Fruit fly (Drosophila melanogaster): Measurements from ENCODE around the gene Dref.

Dref gene

DNA sequence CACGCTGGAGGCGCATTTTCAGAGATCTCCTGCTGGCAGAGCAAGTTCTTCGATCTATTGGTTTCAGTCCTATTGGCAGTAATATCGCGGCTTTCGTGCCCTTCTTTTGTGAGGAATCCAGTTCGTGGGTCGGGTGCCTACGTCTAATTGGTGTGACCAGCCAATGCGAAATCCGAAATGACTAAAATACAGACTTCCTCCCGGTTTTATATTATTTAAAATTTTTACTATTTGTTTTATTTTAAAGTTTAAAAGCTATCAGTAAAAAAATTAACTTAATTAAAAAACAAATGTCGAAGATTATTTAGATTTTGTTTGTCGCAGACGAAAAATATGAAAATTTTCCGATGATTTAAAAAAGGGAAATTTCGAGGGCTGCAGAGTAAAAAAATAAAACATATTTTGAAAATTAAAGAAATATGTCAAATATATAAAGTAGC is 3.4 kb downstream of the Dref start, which contains the start of gene CG5850 (continued):
- TF ChIP-seq CG16779 (GFP tag; IDR thresholded peaks at IDR 0.05) = no peak
- no peak for TF ChIP-seq CG2199 (GFP tag; IDR thresholded peaks at IDR 0.05)
- TF ChIP-seq Hr78 (GFP tag; optimal IDR thresholded peaks at IDR 0.05) = no peak
- no peak for TF ChIP-seq D (optimal IDR thresholded peaks at IDR 0.05)
- no peak for TF ChIP-seq D (GFP tag; optimal IDR thresholded peaks at IDR 0.05)
- no peak for TF ChIP-seq CG1602 (GFP tag; optimal IDR thresholded peaks at IDR 0.05)
- no peak for TF ChIP-seq Hand (GFP tag; optimal IDR thresholded peaks at IDR 0.05)
- TF ChIP-seq ERR (GFP tag; optimal IDR thresholded peaks at IDR 0.05) = no peak
- no peak for TF ChIP-seq CG4360 (GFP tag; IDR thresholded peaks at IDR 0.05)
- TF ChIP-seq luna (GFP tag; optimal IDR thresholded peaks at IDR 0.05) = no peak
- no peak for TF ChIP-seq D19B (GFP tag; optimal IDR thresholded peaks at IDR 0.05)
- TF ChIP-seq esg (GFP tag; conservative IDR thresholded peaks at IDR 0.05) = no peak
- no peak for TF ChIP-seq Aef1 (GFP tag; IDR thresholded peaks at IDR 0.05)
- no peak for TF ChIP-seq pita (GFP tag; optimal IDR thresholded peaks at IDR 0.05)
- no peak for TF ChIP-seq CG15479 (GFP tag; optimal IDR thresholded peaks at IDR 0.05)
- TF ChIP-seq sd (tag; optimal IDR thresholded peaks at IDR 0.05) = peak; percentile 15
- TF ChIP-seq CG14050 (GFP tag; IDR thresholded peaks at IDR 0.05) = no peak
- TF ChIP-seq jumu (GFP tag; optimal IDR thresholded peaks at IDR 0.05) = no peak
- no peak for TF ChIP-seq CG6654 (GFP tag; optimal IDR thresholded peaks at IDR 0.05)
- TF ChIP-seq CG17802 (tag; optimal IDR thresholded peaks at IDR 0.05) = no peak
- no peak for TF ChIP-seq fd102C (GFP tag; optimal IDR thresholded peaks at IDR 0.05)
- no peak for TF ChIP-seq HLH54F (GFP tag; optimal IDR thresholded peaks at IDR 0.05)
- no peak for TF ChIP-seq CG9817 (tag; optimal IDR thresholded peaks at IDR 0.05)
- TF ChIP-seq CG3995 (GFP tag; optimal IDR thresholded peaks at IDR 0.05) = no peak
- TF ChIP-seq dati (GFP tag; IDR thresholded peaks at IDR 0.05) = no peak
- no peak for TF ChIP-seq NFAT (GFP tag; IDR thresholded peaks at IDR 0.05)
- peak; percentile 94 for TF ChIP-seq Elba2 (GFP tag; optimal IDR thresholded peaks at IDR 0.05)
- no peak for TF ChIP-seq p53 (GFP tag; optimal IDR thresholded peaks at IDR 0.05)
- TF ChIP-seq Myb (GFP tag; optimal IDR thresholded peaks at IDR 0.05) = no peak
- TF ChIP-seq nom (GFP tag; optimal IDR thresholded peaks at IDR 0.05) = peak; percentile 21
- TF ChIP-seq sim (GFP tag; IDR thresholded peaks at IDR 0.05) = no peak
- TF ChIP-seq pum (GFP tag; optimal IDR thresholded peaks at IDR 0.05) = no peak
- no peak for TF ChIP-seq CG12155 (GFP tag; optimal IDR thresholded peaks at IDR 0.05)
- TF ChIP-seq CG10209 (GFP tag; optimal IDR thresholded peaks at IDR 0.05) = no peak
- no peak for TF ChIP-seq Neu2 (GFP tag; optimal IDR thresholded peaks at IDR 0.05; ENCODE audit: borderline replicate concordance)
- TF ChIP-seq Six4 (GFP tag; optimal IDR thresholded peaks at IDR 0.05) = no peak
- TF ChIP-seq Ptx1 (GFP tag; IDR thresholded peaks at IDR 0.05) = no peak
- no peak for TF ChIP-seq cas (GFP tag; IDR thresholded peaks at IDR 0.05)
- TF ChIP-seq Dll (GFP tag; IDR thresholded peaks at IDR 0.05; ENCODE audit: partially characterized antibody) = no peak; the same call in 2 of the 4 replicates
- no peak for TF ChIP-seq ro (GFP tag; IDR thresholded peaks at IDR 0.05)
- TF ChIP-seq ranshi (GFP tag; IDR thresholded peaks at IDR 0.05) = no peak
- TF ChIP-seq NC2α (GFP tag; optimal IDR thresholded peaks at IDR 0.05) = no peak
- TF ChIP-seq exex (tag; optimal IDR thresholded peaks at IDR 0.05) = no peak
- no peak for TF ChIP-seq jigr1 (GFP tag; IDR thresholded peaks at IDR 0.05)
- no peak for TF ChIP-seq bsh (GFP tag; optimal IDR thresholded peaks at IDR 0.05)
- no peak for TF ChIP-seq seq (GFP tag; IDR thresholded peaks at IDR 0.05)
- no peak for TF ChIP-seq Dek (tag; optimal IDR thresholded peaks at IDR 0.05)
- no peak for TF ChIP-seq h (optimal IDR thresholded peaks at IDR 0.05)
- no peak for TF ChIP-seq z (GFP tag; IDR thresholded peaks at IDR 0.05)
- TF ChIP-seq CG10462 (GFP tag; optimal IDR thresholded peaks at IDR 0.05) = no peak
- no peak for TF ChIP-seq Awh (GFP tag; IDR thresholded peaks at IDR 0.05)
- no peak for TF ChIP-seq Dip3 (GFP tag; optimal IDR thresholded peaks at IDR 0.05)
- peak; percentile 41 for TF ChIP-seq CG13296 (GFP tag; optimal IDR thresholded peaks at IDR 0.05)

Data from whole organism, embryonic.